Worm (Caenorhabditis elegans) whole organism, early embryonic: ENCODE data around the gene ZC239.6.

Source experiments
- ama-1 ChIP-seq: fragments of 150-350 bp; optimal IDR thresholded peaks from 2 replicates; lab custom pipeline; 2014
- flt-1 ChIP-seq: fragments of 200-800 bp; sonication (Bioruptor generic); IDR thresholded peaks from 2 replicates; pipeline ENCODE4 v1.3.6; 2022; ENCODE audit warnings: missing genetic modification characterization, missing compliant biosample characterization
- sea-1 ChIP-seq: fragments of 200-800 bp; sonication (Bioruptor generic); conservative IDR thresholded peaks from 2 replicates; pipeline ENCODE4 v1.3.6; 2022; ENCODE audit warnings: missing genetic modification characterization, missing compliant biosample characterization
- tbx-37 ChIP-seq: fragments of 200-800 bp; sonication (Bioruptor generic); conservative IDR thresholded peaks from 2 replicates; pipeline ENCODE4 v1.3.6; 2022; ENCODE audit warnings: missing genetic modification reagents, missing genetic modification characterization, missing compliant biosample characterization

- TF ChIP-seq tbx-37 (GFP tag; lab: Robert Waterston, UW) (no peak), sea-1 (GFP tag; lab: Robert Waterston, UW) (no peak), ama-1 (lab: Kevin White, UChicago) (no peak), flt-1 (GFP tag; lab: Robert Waterston, UW) (no peak)
Measured at ce11 chrII:3213898-3214297, 4.5 kb downstream of the ZC239.6 start, which contains the start of gene ZC239.4.
